Fruit fly (Drosophila melanogaster) Kc167 (cell line): Measurements from ENCODE around the gene aop.
A peak's percentile ranks its signal among the peaks of the same experiment; 100 is the strongest.

Source experiments
- Myc ChIP-seq: fragments of >200 bp; optimal IDR thresholded peaks from 2 replicates; lab custom pipeline; 2017; ENCODE audit warnings: missing external identifiers
- Sin3A ChIP-seq: fragments of >200 bp; optimal IDR thresholded peaks from 2 replicates; lab custom pipeline; 2018; ENCODE audit warnings: missing external identifiers
- h ChIP-seq: fragments of >200 bp; optimal IDR thresholded peaks from 3 replicates; lab custom pipeline; 2018; ENCODE audit warnings: missing external identifiers
- insv ChIP-seq: fragments of >200 bp; optimal IDR thresholded peaks from 3 replicates; lab custom pipeline; 2018; ENCODE audit warnings: missing external identifiers
- psq ChIP-seq: fragments of >200 bp; optimal IDR thresholded peaks from 2 replicates; lab custom pipeline; 2017; ENCODE audit warnings: missing external identifiers
- ttk ChIP-seq: sonication (Bioruptor generic); optimal IDR thresholded peaks from 2 replicates; lab custom pipeline; 2017; ENCODE audit warnings: missing external identifiers

The aop gene

DNA sequence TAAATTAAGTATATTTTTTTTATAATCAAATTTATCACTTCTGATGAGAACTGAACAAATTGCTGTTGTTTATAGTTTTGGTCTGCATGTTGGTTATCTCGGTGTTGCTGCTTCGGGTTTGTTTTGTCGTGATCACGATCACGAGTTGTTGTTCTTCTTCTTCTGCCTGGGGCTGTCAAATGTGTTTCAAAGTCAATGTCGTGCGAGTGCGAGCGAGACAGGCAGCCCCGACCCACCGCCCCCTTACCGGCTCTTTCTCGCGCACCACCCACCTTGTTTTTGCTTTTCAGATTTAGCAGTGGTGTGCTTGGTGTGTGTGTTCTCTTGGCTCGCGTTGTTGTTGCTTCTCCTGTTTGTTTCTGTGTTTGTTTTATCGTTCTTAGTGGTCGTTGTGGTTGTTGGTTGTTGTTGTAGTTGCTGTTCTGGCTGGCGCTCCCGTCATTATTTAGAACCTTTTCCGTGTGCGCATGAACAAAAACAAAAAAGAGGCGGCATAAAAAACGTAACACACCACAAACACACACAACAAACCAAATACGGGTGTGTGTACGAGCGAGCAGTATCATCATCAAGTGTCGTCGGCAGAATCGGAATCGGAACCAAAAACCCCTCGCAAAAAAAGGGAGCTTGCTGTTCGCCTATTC, 19.0 kb upstream of the aop start, which contains the start of gene COX7AL2:
Gene COX7AL2, minus strand, starts transcription at position 438 of the 644 bp plus-strand sequence.
- no peak for TF ChIP-seq ttk (lab: Kevin White, UChicago)

DNA sequence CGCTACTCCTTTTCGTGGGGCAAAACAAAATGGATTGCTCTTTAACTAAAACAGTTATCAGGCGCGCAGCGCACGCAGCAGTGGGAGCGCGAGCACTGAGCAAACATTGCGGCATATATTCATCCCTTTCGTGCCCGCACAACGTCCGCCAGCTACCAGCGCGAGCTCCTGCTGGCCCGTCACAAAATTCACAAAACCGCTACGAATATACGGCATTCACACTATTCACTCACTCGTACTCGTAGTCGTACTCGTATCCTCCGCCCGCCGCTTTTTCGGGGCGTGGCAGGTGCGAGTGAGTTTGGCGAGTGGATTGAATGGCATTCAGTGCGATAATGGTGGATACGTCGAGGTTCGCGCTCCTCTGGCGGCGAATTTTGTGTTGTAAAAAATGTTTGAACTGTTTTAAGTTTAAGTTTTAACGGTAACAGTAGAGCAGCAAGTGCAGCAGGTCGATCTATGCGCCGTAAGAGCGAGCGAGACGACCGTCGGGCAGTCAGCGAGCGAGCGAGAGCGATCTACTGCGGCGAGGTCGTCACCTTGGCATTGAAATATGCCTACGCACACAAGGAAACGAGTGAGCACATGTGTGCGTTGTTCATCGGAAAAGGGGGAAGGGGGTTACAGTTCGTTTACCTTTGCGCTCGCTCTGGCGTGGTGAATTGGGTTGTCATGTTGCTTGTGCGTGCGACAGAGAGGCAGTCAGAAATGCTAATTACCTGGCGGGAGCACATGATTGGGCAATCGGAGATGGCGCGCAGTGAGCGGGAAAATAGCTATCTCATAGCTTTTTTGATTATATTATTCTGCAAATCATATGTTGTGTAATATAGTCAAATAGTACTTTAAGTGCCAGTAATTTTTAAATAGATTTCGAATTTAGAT, 18.3 kb upstream of the aop start:
- no peak for TF ChIP-seq Myc (lab: Kevin White, UChicago)
- TF ChIP-seq insv (lab: Kevin White, UChicago), result no peak
- no peak for TF ChIP-seq ttk (lab: Kevin White, UChicago)
- TF ChIP-seq h (lab: Kevin White, UChicago), result no peak
- TF ChIP-seq psq (lab: Kevin White, UChicago), result no peak
- TF ChIP-seq Sin3A, result no peak

DNA sequence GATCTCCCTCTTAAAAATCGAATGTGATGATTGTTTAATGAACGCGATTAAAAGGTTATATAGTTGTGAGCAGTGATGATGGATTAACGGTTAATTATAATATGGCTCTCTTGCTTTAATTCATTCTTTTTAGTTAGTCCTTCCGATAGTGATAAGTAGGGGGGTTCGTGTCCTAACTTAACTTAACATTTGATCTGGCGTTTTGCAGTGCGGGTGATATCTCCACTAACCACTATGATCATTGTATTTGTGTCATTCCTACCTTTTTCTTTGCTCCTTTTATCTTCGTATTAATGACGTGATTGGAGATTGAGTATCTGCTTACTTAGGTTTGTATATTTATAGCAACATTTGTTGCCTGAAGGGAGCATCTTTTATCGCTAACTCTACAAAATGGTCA, 16.8 kb upstream of the aop start:
- no peak for TF ChIP-seq Myc (lab: Kevin White, UChicago)
- TF ChIP-seq insv (lab: Kevin White, UChicago), result no peak
- TF ChIP-seq Sin3A, result no peak
- no peak for TF ChIP-seq h (lab: Kevin White, UChicago)

DNA sequence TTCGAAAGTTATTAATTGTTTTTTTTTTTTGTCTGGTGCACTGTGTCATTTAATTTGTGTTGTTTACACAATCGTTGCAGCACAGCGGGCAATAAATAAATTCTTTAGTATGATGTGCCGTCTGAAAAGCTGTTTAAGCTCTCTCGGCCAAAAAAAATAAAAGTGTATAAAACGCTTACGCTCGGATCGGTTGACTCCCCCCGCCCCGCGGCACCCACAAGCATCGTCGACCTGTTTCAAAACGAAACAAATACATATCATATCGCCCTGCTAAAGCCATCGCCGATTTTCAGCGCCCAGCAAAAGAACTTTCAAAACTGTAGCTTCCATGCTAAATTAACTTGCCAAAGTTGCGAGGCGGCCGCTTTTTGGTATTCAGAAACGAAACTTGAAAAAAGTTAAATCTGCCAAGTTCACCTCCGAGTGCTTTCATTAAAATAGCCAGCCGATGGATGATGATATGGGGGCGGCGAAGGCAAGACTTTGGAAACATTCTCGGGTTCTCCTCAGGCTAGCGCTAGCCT, 15.8 kb upstream of the aop start:
- peak; percentile 22 for TF ChIP-seq insv (lab: Kevin White, UChicago)
- TF ChIP-seq Sin3A, result no peak
- TF ChIP-seq h (lab: Kevin White, UChicago), result peak; percentile 32

DNA sequence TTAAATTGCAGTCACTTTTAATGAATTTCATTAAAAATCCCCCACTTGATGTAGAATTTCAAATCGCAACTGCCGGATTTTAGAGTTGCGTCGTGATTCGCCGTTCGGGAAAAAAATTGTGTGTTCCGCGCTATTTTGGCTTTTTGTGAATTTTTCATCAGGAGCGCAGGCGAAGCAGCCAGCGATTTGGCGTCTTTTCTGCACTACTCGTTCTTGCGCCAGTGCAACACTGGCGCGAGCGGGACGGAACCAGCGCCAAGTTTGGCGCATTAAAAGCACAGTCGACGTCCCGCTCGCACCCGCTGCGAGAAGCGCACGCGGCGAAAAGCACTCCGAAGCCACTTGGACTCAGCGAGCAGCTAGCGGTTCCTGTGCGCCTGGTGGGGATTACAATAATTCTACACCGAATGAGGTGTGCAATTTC, 14.8 kb upstream of the aop start:
- TF ChIP-seq Sin3A (no peak), ttk (lab: Kevin White, UChicago) (no peak), Myc (lab: Kevin White, UChicago) (no peak), insv (lab: Kevin White, UChicago) (no peak), psq (lab: Kevin White, UChicago) (no peak), h (lab: Kevin White, UChicago) (no peak)

DNA sequence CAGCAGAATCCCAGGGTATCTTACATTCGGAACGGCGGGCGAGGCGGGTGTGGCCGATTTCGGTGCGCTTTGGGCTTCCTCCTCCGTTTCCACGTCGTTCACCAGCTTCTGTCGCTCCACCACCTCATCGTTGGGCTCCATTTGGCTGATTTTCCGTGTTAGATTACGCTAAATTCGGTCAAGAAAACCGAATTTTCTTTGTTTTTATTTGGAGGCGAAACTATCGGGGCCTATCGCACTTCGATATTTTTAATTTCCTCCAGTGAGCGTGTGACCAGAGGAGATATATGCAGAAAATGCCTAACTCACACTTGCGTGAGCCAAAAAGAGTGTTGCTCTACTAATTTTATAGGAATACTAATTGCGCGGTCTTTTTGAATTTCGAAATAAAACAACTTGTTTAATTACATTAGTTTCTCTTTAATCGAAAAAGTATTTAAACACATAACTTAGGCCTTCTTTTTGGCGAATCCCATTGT, 13.6 kb upstream of the aop start, which contains the start of gene CG10874:
Gene CG10874, minus strand, starts transcription at position 264 of the 479 bp plus-strand sequence.
- TF ChIP-seq Sin3A (no peak), insv (lab: Kevin White, UChicago) (no peak), psq (lab: Kevin White, UChicago) (no peak)

DNA sequence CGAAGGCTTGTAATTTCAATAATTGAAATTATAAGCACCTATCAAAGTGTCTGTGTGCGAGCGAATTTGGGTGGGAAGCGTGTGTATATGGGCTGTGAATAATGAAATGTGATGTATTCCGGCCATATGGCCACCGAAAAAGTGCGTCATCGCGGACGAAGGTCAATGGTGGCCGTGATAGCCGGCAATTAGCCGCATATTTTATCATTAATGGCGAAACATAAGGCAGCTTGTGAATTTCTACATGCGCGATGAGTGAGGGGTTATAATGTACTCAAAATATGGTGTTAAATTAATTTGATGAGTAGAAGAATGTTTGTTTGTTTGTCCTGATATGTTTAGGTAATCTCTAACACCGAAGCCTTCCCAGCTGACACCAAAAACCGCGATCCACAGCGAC, 12.8 kb upstream of the aop start:
- TF ChIP-seq h (lab: Kevin White, UChicago) (no peak), psq (lab: Kevin White, UChicago) (no peak), ttk (lab: Kevin White, UChicago) (no peak)

DNA sequence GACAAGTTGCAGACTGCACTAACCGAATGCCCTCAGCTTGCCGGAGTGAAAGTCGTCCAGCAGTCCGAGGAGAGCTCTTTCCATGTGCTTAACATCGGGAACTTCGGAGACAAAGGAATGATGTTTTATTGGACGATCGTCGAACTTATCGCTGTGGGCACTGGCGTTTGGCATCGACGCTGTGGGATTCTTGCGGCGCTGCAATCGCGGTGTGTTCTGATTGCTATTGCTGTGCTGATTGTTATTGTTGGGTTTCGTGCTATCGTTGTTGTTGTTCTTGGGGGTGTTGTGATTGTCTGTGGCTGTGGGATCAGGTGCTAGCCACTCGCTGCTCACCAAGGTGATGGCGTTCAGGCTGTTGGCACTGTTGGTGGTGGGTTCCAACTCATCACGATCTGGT, 12.1 kb upstream of the aop start:
- TF ChIP-seq h (lab: Kevin White, UChicago), result no peak
- TF ChIP-seq Myc (lab: Kevin White, UChicago), result no peak
- TF ChIP-seq insv (lab: Kevin White, UChicago), result no peak
- no peak for TF ChIP-seq Sin3A
- no peak for TF ChIP-seq psq (lab: Kevin White, UChicago)
- no peak for TF ChIP-seq ttk (lab: Kevin White, UChicago)

DNA sequence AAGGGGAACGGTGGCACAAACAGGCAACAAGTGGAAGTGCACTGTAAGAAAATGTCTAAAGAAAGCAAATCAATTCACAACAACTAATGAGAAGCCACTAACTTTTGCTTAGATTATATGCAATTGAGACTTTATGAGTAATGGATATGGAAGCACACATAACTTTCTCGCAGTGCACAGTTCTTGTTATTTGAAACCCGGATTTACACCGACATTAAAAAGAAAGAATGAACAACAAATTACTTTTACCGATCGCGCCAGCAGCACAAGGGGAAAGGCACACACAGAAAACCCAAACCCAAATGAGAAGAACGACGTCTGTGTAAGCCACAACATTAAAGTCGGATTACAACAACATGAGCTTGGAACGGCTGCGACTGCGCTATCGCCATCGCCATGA, 10.5 kb upstream of the aop start:
- TF ChIP-seq insv (lab: Kevin White, UChicago), result no peak
- TF ChIP-seq Sin3A, result no peak
- TF ChIP-seq psq (lab: Kevin White, UChicago), result no peak
- TF ChIP-seq ttk (lab: Kevin White, UChicago), result no peak
- no peak for TF ChIP-seq Myc (lab: Kevin White, UChicago)
- TF ChIP-seq h (lab: Kevin White, UChicago), result no peak

DNA sequence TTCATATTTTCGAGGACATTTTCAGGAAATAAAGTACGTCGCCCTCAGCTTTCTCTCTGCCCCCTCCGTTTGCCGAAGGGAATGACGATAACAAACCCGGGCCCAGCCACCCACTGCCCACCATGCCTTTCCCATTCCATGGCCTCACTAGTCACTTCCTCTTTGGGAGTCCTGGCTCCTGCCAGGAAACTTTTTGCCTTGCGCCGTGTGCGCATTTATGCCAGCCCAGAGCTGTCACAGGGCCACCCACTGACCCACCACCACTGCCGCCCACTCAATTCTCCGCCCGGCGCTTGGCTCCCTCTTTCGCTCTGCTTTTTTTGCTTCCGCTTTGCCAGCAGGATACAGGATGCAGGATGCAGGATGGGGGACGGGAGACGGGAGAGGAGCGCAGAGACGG, 8.9 kb upstream of the aop start:
- TF ChIP-seq psq (lab: Kevin White, UChicago), result no peak
- no peak for TF ChIP-seq Myc (lab: Kevin White, UChicago)
- no peak for TF ChIP-seq ttk (lab: Kevin White, UChicago)
- TF ChIP-seq h (lab: Kevin White, UChicago), result no peak
- TF ChIP-seq insv (lab: Kevin White, UChicago), result no peak
- TF ChIP-seq Sin3A, result no peak

DNA sequence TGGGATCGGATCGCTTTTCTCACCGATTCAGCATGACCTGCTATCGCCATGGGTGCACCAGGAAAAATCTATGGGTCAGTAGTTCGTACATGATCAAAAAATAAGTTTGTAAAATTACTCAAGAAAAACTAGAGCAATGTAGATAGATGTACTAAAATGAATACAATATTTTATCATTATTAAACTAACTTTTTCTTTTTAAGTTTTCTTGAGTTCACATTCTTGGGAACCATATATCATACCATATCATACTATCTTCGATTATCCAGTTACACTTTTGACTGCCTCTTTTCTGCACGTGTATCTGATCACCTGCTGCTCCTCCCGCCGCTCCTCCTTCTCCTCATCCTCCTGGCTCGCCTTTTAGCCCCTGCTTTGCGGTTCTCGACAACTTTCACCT, 6.8 kb upstream of the aop start:
- TF ChIP-seq insv (lab: Kevin White, UChicago), result no peak
- TF ChIP-seq Myc (lab: Kevin White, UChicago), result no peak
- TF ChIP-seq ttk (lab: Kevin White, UChicago), result no peak
- TF ChIP-seq h (lab: Kevin White, UChicago), result no peak
- no peak for TF ChIP-seq psq (lab: Kevin White, UChicago)
- no peak for TF ChIP-seq Sin3A

DNA sequence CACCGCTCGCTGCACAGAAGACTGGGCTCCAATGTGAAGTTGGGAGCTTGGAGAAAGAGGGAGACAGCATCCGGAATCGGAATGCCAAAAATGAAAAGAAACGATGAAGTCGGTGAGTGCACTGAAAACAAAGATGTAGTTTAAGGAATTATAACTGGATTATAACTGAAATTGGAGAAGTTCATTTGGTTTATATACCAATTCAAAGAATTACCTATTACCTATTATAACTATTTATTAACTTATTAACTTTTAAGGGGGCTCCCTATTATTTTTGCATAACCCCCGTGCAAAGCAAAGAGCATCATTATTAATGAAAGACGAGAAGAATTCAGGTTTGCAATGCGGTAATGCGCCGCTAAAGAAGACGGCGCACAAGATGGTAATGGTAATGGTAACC, 6.1 kb upstream of the aop start:
- TF ChIP-seq h (lab: Kevin White, UChicago) (no peak), ttk (lab: Kevin White, UChicago) (no peak), psq (lab: Kevin White, UChicago) (no peak), Myc (lab: Kevin White, UChicago) (no peak)
